Worm (Caenorhabditis elegans): ENCODE data around the gene erfa-3.

ce11 chrV:11104408-11104807 lies 8.5 kb downstream of the erfa-3 start:
- TF ChIP-seq lin-13 (GFP tag; optimal IDR thresholded peaks at IDR 0.05) = no peak
- no peak for TF ChIP-seq nhr-76 (tag; optimal IDR thresholded peaks at IDR 0.05)
